Fruit fly (Drosophila melanogaster): ENCODE measurements around the gene chm.

The chm gene

dm6 chr2L:7419408-7420304 lies 7.4 kb downstream of the chm start (continued):
- TF ChIP-seq Hr39 (GFP tag; optimal IDR thresholded peaks at IDR 0.05) (peak; percentile 69), esn (GFP tag; optimal IDR thresholded peaks at IDR 0.05) (peak; percentile 89), CG8632 (GFP tag; optimal IDR thresholded peaks at IDR 0.05) (peak; percentile 49), Smox (GFP tag; optimal IDR thresholded peaks at IDR 0.05) (peak; percentile 69), Sox102F (GFP tag; optimal IDR thresholded peaks at IDR 0.05) (peak; percentile 79), Lpt (GFP tag; optimal IDR thresholded peaks at IDR 0.05) (no peak), Hr4 (GFP tag; optimal IDR thresholded peaks at IDR 0.05) (peak; percentile 44), Ets21C (GFP tag; optimal IDR thresholded peaks at IDR 0.05) (peak; percentile 62), Gug (GFP tag; IDR thresholded peaks at IDR 0.05) (no peak), dsx (GFP tag; optimal IDR thresholded peaks at IDR 0.05; ENCODE audit: poor library complexity, severe bottlenecking) (peak; percentile 87), achi (GFP tag; optimal IDR thresholded peaks at IDR 0.05) (peak; percentile 77), Eip78C (GFP tag) (peak; percentile 86), CG3032 (tag; optimal IDR thresholded peaks at IDR 0.05) (peak; percentile 77), CG10669 (GFP tag; optimal IDR thresholded peaks at IDR 0.05) (peak; percentile 64), lz (GFP tag; optimal IDR thresholded peaks at IDR 0.05) (peak; percentile 85), CG9139 (GFP tag; optimal IDR thresholded peaks at IDR 0.05) (peak; percentile 50), Met (GFP tag; optimal IDR thresholded peaks at IDR 0.05) (peak; percentile 92), CG31627 (GFP tag; optimal IDR thresholded peaks at IDR 0.05) (peak; percentile 65), topi (GFP tag; optimal IDR thresholded peaks at IDR 0.05) (peak; percentile 82), Sox14 (GFP tag; optimal IDR thresholded peaks at IDR 0.05) (peak; percentile 81)

- TF ChIP-seq svp (GFP tag), result peak; percentile 94
- TF ChIP-seq fkh (GFP tag; optimal IDR thresholded peaks at IDR 0.05), result no peak
- peak; percentile 92 for TF ChIP-seq CG3032 (tag; optimal IDR thresholded peaks at IDR 0.05)
- TF ChIP-seq dsx (GFP tag; optimal IDR thresholded peaks at IDR 0.05; ENCODE audit: poor library complexity, severe bottlenecking), result peak; percentile 85
- TF ChIP-seq OdsH (GFP tag; optimal IDR thresholded peaks at IDR 0.05), result peak; percentile 91
- TF ChIP-seq Sox14 (GFP tag; optimal IDR thresholded peaks at IDR 0.05), result peak; percentile 75
- peak; percentile 26 for TF ChIP-seq CG6854 (GFP tag; optimal IDR thresholded peaks at IDR 0.05)
- peak; percentile 55 for TF ChIP-seq CG6276 (GFP tag; optimal IDR thresholded peaks at IDR 0.05)
- peak; percentile 70 for TF ChIP-seq CG16779 (tag; optimal IDR thresholded peaks at IDR 0.05)
- TF ChIP-seq CG8119 (GFP tag; IDR thresholded peaks at IDR 0.05), result peak; percentile 85
- peak; percentile 96 for TF ChIP-seq Ets96B (tag; optimal IDR thresholded peaks at IDR 0.05)
- TF ChIP-seq salr (GFP tag; optimal IDR thresholded peaks at IDR 0.05), result peak; percentile 63 to 90
- peak; percentile 89 for TF ChIP-seq topi (GFP tag; optimal IDR thresholded peaks at IDR 0.05)
- TF ChIP-seq Lpt (GFP tag; optimal IDR thresholded peaks at IDR 0.05), result peak; percentile 70
- TF ChIP-seq fd85E (GFP tag; optimal IDR thresholded peaks at IDR 0.05), result peak; percentile 23
- peak; percentile 83 for TF ChIP-seq acj6 (GFP tag; optimal IDR thresholded peaks at IDR 0.05)
- TF ChIP-seq CG11762 (GFP tag; optimal IDR thresholded peaks at IDR 0.05; ENCODE audit: insufficient read depth), result peak; percentile 81
- peak; percentile 91 for TF ChIP-seq CG10631 (GFP tag; optimal IDR thresholded peaks at IDR 0.05)
- TF ChIP-seq fd59A (GFP tag; optimal IDR thresholded peaks at IDR 0.05), result peak; percentile 94
- peak; percentile 91 for TF ChIP-seq CG10669 (GFP tag; optimal IDR thresholded peaks at IDR 0.05)
- peak; percentile 88 for TF ChIP-seq esn (GFP tag; optimal IDR thresholded peaks at IDR 0.05)
- peak; percentile 83 for TF ChIP-seq CG9139 (GFP tag; optimal IDR thresholded peaks at IDR 0.05)
- TF ChIP-seq Sox15 (GFP tag; optimal IDR thresholded peaks at IDR 0.05), result peak; percentile 63
- TF ChIP-seq CG31627 (GFP tag; optimal IDR thresholded peaks at IDR 0.05), result peak; percentile 74
- TF ChIP-seq spab (GFP tag; optimal IDR thresholded peaks at IDR 0.05), result peak; percentile 89
- TF ChIP-seq Sox102F (GFP tag; optimal IDR thresholded peaks at IDR 0.05), result peak; percentile 81
- TF ChIP-seq CG1621 (tag; optimal IDR thresholded peaks at IDR 0.05), result peak; percentile 94
- TF ChIP-seq Hr4 (GFP tag; optimal IDR thresholded peaks at IDR 0.05), result peak; percentile 66
- peak; percentile 90 to 91 for TF ChIP-seq ss (GFP tag; optimal IDR thresholded peaks at IDR 0.05)
- TF ChIP-seq CG8319 (GFP tag; optimal IDR thresholded peaks at IDR 0.05), result peak; percentile 72
- TF ChIP-seq CG3919 (GFP tag; optimal IDR thresholded peaks at IDR 0.05), result peak; percentile 86
- peak; percentile 77 for TF ChIP-seq Ets21C (GFP tag; optimal IDR thresholded peaks at IDR 0.05)
- peak; percentile 35 for TF ChIP-seq Blimp-1 (GFP tag; optimal IDR thresholded peaks at IDR 0.05)
- TF ChIP-seq eg (GFP tag; IDR thresholded peaks at IDR 0.05), result peak; percentile 77
- peak; percentile 69 for TF ChIP-seq CG34406 (GFP tag; optimal IDR thresholded peaks at IDR 0.05)
These were observed 8.4 kb downstream of the chm start for dm6 chr2L:7420305-7421287.
